Fruit fly (Drosophila melanogaster): ENCODE measurements around the gene CG5515.
A peak's percentile ranks its signal among the peaks of the same experiment; 100 is the strongest.

The CG5515 gene

DNA sequence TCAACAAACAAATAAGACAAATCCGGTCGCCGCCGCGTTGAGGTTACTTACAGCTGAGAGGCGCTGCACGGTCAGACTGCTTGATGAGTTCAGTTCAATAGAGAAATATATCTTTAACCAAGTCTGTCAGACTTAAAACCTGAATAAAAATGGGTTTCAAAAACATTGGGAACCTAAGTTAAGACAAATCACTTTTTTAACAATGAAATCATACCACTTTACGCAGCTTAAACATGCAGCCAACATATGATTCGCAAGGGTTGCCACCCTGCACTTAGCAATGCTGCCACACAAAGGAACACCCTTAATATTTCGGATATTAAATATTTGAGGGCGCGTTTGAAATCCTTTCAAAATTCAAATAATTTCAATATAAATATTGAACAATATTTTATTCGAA, at the start of gene CG5515:
CG5515 (minus strand) TSS at position 278 of the 400 bp plus-strand sequence.
- no peak for TF ChIP-seq noc (tag; optimal IDR thresholded peaks at IDR 0.05)

DNA sequence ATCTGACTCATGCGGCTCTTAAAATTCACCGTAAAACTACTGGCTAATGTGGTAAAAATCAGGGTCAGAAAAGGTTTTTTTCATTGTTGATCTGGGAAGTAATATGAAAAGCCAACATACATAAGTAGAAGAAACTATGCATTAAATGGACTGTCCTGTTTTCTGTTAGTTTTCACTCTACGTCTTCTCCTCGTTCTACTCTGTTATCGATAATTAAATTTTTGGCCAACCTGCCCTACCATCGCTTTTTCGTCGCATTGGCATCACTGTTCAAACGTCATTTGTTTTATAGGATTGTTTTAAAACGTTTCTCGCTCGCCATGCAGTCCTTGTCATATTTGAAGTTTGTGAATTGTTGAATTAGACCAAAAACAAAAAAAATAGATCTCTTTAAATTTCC, 46.0 kb upstream of the CG5515 start:
- TF ChIP-seq noc (tag; optimal IDR thresholded peaks at IDR 0.05) = no peak

DNA sequence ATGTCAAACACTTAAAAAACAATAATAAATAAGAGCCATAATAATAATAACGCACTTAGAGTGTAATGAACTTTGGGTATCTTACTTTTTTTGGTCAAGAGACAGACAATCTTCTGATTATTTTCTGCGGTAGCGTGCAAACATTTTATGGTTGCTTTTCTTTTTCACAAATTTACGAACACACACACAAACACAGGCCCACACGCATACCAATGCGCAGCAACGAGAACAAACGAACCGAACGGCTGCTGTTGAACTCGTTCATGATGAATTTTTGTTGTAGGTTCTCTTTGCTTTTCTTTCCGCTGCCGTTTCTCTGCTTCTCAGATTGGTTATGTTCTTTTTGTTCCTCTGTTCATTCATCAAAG, 45.5 kb upstream of the CG5515 start:
- TF ChIP-seq noc (tag; optimal IDR thresholded peaks at IDR 0.05) = no peak

DNA sequence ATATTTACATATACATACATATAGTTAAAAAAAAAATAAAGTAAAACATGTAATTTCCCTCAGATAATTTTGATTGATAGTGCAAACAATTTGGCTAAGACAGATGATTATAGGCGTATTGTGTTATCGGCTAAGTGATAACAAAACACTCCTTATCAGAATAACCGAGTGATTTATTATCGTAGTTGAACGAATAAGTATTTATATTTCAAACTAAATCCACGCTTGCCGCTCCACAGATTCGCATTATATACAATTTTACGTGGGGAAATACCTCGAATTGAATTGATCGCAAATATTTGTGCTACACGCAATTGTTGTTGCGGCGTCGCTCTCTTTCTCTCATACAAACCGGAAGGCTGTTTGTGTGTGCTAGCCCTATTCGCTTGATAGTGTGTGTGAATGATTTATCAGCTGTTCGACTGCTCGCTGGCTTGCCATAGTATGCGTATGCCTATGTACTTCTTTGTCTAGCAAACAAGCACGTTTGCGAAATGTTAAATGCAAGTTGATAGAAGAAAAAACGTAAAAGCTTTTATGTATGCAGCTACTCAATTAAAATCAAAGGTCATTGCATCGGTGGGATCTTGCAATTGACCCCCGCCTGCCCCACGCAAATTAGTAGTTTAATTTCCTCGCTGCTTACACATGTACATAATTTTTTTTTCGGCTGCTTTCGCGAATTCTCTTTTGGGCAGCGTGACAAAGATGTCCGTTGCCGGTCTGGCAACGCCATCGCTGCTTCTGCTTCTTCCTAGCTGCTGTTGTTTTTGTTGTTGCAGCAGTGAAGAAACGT, 44.9 kb upstream of the CG5515 start:
- peak; percentile 52 for TF ChIP-seq noc (tag; optimal IDR thresholded peaks at IDR 0.05)

DNA sequence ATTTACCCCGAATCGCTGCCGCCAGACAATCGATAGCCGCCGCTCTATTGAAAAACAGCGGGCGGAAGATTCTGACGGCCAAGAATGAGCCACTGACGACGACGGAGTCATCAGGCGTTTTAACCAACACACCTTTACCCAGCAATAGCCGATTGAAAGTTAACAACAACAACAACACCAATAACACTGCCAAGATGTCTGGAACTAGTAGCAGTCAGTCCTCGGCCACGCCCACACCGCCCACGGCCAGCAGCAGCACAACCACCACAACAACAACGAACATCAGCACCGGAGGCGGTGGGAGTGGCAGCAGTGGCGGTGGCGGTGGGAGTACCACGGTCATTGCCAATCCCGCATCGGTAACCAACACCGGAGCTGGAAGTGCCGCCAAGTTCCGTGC, 43.2 kb upstream of the CG5515 start:
- no peak for TF ChIP-seq noc (tag; optimal IDR thresholded peaks at IDR 0.05)

DNA sequence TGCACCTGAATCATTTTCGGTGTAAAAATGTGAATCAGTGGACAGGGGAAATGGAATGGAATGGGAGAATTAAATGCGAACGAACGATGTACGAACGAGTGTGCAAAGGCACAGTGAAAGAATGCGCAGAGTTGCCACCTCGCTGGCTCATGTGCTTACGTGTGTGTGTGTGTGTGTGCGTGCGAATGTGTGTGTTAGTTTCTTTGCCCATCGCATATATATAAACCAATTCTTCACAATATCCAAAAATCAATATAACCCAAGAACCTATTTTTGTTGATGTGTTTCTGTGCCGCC, 42.5 kb upstream of the CG5515 start:
- no peak for TF ChIP-seq noc (tag; optimal IDR thresholded peaks at IDR 0.05)

DNA sequence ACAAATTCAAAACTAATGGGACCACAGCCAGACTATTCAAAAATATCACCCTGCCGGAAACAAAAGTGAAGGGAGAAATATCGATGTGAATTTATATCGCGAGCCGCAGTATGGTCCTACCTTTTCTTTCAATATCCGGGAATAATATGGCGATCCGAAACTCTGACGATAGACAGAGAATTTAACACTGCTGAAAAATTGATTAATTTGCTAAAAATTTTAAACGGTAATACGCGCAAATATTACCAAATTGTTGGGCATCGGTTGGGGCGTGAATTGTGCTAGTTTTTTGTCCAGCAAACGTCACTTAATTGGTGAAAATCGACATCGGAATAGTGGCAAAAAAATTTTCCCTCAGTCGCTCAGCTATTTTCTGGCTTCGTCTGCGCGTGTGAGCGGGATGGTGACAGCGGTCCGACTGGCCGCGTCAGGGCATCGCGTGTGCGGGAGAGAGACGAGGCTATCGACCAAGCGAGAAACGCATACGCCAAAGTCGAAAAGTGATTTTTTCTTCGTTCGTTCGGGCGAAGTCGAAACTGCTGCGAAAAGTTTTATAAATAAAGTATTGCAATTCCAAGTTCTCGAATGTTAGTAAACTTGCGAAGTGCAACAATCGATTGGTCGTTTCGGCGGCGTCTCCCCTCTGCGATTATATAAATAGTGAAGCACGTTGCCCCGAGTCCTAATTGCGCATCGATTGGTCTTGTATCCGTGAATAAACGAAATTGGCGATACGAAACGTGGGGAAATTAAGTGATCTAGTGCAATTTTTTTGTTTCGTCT, 41.9 kb upstream of the CG5515 start, which contains the start of gene mask:
mask (plus strand) TSS at position 140 of the 783 bp plus-strand sequence.
- peak; percentile 35 for TF ChIP-seq noc (tag; optimal IDR thresholded peaks at IDR 0.05)

DNA sequence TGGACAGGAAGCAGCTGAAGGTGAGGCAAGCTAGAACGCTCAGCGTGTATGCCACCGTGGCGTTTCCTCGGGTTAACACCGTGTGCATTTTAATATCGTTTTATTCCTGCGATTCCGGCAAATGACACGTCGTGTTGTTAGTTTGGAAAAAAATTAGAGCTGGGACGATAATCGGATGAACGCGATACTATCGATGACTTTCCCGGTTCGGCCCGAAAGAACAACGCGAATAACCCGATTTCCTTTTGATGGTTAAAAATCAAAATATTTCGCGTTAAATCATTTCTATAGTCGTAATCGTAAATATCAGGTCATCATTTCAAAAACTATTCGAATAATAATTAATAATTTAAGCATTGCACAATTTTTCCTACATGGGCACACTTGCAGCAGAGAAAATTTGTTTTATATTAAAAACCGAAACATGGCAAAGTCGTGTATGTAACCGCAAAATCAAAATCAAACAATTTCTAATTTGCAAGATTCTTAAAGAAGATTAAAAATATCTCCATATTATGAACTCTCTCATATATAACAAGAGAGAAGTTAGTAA, 41.2 kb upstream of the CG5515 start, which contains the start of gene Spase22-23:
Spase22-23 (minus strand) TSS at position 166 of the 553 bp plus-strand sequence.
- no peak for TF ChIP-seq noc (tag; optimal IDR thresholded peaks at IDR 0.05)

DNA sequence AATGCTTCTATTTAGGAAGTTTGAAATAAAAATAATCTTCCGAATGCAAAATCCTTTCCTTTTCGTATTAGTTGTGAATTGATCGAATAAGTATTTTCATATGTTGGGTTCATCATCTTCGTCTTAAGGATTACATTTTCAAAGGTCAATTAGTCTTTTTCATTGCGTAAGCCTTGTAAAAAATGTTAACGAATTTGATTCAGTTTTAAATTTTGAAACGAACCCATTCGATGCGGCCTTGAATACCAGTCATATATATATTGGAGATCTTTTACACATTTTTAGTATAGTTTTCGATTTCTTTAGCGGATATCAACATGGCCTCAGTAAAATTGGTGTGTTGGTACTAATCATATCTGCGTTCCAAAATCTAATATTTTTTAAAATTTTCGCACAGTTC, 40.0 kb upstream of the CG5515 start, which contains the start of gene Acp95EF:
Acp95EF (plus strand) TSS at position 301 of the 400 bp plus-strand sequence.
- TF ChIP-seq noc (tag; optimal IDR thresholded peaks at IDR 0.05) = no peak

DNA sequence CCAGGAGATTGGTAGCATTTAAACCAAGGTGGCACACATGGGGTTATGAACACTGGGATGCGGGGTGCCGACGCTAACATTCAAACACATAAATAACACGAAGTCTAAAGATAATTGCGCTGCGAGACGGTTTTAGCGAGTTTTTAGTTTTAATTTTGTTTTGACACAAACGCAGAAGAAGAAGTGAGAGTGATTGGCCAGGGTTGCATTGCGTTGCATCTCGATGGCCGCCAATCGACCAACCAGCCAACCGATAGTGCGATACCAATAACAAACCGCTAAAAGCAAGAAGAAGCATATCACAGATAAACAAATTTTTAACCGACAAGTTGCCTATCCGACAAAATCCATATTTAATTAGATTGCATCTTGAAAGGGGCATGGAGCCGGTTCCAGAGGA, 38.0 kb upstream of the CG5515 start, which contains the start of the genes Spps and CG13609:
Spps (minus strand) TSS at position 191 of the 400 bp plus-strand sequence.
CG13609 (plus strand) TSS at position 280 of the 400 bp plus-strand sequence.
- TF ChIP-seq noc (tag; optimal IDR thresholded peaks at IDR 0.05) = no peak

DNA sequence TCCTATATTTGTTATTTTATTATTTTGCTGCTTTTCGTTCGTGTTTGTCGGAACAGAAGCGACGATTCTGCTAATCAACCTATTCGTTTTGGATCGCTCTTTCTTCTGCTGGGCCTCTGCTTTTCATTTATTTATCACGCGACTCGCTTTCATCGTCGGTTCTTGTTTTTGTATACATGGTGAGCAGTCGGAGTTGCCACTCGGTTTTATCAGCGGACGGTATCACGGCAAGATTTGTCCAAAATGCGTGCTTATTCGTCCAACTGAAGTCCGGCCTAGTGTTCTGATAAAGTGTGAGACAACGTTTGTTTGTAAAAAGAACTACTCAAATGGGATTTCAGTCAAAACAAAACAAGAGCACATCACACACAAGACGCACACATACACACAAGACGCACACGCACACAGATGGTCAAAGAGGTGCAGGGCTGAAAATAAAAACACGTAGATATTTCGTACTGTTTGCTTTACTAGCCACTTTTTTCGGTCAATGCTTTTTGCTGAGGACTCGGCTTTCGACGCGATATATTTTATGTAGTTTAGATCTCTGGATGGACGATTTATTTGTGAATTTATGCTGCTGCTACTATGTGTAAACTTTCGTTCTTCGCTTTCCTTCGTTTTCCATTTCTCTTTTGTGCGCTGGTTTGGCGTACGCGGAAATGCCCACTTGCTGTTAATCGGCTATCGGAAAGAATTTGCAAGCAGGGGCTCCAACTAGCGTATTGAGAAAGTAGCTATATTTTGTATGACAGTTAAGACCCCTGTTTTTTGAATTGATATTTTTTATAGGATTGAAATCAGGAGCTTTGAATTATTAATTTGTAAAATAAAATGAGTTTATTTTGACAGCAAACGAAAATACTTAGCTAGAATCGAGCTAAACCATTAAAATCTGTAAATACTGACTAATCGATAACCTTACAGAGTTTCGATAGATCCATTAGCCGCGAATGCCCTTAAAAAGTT, 32.9 kb upstream of the CG5515 start, which contains the start of gene twin:
twin (minus strand) TSS at position 632 of the 969 bp plus-strand sequence.
- peak; percentile 14 for TF ChIP-seq noc (tag; optimal IDR thresholded peaks at IDR 0.05)

DNA sequence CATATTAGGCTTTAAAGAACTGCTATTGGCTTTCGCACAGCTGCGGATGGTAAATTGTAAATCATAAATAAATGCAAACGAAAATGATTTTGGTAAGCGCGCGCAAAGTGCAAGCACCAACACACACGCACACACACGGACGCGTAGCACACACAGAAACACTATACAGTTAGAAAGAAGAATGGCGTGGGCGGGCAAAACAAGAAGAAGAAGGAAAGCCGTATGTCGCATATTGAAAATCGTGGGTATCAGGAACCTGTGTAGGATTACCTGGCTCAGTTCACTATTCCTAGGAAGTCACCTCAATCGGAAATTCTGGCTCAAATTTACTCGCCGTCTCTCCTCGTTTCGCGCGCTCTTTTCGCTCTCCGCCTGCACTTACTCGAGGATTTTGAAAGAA, 32.1 kb upstream of the CG5515 start, which contains the start of gene cav:
cav (plus strand) TSS at position 259 of the 400 bp plus-strand sequence.
- TF ChIP-seq noc (tag; optimal IDR thresholded peaks at IDR 0.05) = no peak

DNA sequence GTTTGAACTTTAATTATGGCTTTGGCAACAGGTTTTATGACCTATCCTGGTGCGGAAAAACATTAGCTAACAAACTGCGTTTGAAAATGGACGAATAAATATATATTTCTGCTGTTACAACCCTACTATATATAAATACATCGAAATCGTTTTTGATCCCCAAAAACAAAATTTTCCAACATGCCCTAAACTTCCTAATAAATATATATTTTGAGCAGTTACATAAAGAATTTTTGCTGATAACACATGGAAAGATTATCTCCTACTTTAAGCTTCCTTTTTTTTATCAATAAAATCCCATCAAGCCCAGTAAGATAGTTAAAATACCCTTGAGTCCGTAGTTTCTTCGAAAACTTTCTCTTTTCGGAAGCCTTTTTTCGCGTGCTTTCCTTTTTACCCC, 30.4 kb upstream of the CG5515 start:
- TF ChIP-seq noc (tag; optimal IDR thresholded peaks at IDR 0.05) = no peak

DNA sequence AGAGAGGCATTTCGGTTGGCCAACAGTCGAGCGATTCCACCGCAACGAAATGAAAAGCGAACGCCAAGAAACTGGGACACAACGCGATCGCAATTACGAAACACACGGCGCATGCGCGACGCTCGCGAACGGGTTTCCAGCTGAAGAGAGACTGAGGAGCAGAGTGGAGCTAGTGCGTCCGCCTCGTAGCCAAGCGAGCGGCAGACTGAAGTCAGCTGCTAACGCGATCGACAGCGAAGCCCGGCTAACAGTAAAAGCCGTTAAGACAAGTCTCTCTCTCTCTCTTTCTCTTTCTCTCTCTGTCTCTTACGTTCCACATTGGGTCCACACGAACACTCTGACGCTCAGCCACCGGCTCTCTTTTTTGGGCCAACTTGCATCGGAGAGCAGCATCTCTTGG, 29.9 kb upstream of the CG5515 start, which contains the start of gene CG17786:
CG17786 (minus strand) TSS at position 154 of the 400 bp plus-strand sequence.
- no peak for TF ChIP-seq noc (tag; optimal IDR thresholded peaks at IDR 0.05)

DNA sequence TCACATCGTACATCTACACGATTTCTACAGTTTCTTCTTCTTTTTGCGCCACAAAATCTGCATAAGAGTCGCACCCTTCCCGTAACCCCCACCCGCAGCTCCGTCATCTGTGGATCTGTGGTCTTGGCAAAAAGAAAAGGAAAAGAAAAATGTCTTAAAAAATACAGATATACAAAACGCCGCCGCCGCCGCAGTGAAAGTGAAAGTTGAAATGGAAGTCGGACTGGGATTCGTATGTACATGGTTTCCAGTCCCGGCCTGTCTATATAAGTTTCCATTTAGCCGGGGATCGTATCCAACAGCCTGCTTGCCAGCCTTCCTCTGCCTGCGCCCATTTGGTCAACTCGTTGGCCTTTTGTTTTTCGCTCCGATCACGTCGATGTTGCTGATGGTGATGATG, 27.3 kb upstream of the CG5515 start:
- no peak for TF ChIP-seq noc (tag; optimal IDR thresholded peaks at IDR 0.05)
